Fruit fly (Drosophila melanogaster) whole organism, adult: ENCODE results near the gene CG7394.

Source experiments
- Crg-1 ChIP-seq: fragments of 200-800 bp; sonication (Bioruptor generic); optimal IDR thresholded peaks from 2 replicates; lab custom pipeline; 2016; ENCODE audit warnings: missing biosample characterization, missing genetic modification characterization
- cic ChIP-seq: fragments of 200-800 bp; sonication (Bioruptor generic); optimal IDR thresholded peaks from 2 replicates; lab custom pipeline; 2017; ENCODE audit warnings: missing biosample characterization, mild to moderate bottlenecking, missing genetic modification characterization, moderate library complexity
- kay ChIP-seq: fragments of 200-800 bp; sonication (Bioruptor generic); peaks from one replicate; lab custom pipeline; 2016; ENCODE audit warnings: missing biosample characterization, missing genetic modification characterization, borderline replicate concordance
- ovo ChIP-seq: fragments of 200-800 bp; sonication (Bioruptor generic); optimal IDR thresholded peaks from 2 replicates; lab custom pipeline; 2016; ENCODE audit warnings: missing biosample characterization, missing genetic modification characterization
- pad ChIP-seq: fragments of 200-800 bp; sonication (Bioruptor generic); optimal IDR thresholded peaks from 3 replicates; lab custom pipeline; 2017; ENCODE audit warnings: missing biosample characterization, missing genetic modification characterization, mild to moderate bottlenecking, moderate library complexity, missing genetic modification reagents

DNA sequence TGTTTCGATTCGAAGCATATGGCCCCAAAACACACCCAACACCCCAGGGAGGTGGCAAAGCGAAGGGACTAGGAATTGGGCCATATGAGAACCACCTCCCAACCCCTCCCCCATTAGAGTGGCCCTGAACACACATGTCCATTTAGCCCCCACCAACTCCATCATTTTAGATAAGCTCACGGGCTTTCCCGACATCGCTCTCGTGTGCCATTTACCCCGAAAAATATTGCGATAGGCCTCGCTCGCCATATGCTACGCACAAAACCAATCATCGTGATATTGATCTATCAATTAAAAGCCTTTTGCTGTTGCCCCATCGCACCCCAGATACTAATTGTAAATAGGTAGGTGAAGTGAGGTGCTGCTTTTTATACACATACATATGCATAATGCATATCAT is 31.4 kb upstream of the CG7394 start:
- TF ChIP-seq kay (GFP tag; lab: Kevin White, UChicago) (no peak), ovo (GFP tag; lab: Kevin White, UChicago) (no peak), cic (no peak), pad (GFP tag; lab: Kevin White, UChicago) (no peak), Crg-1 (GFP tag; lab: Kevin White, UChicago) (no peak)
